Fruit fly (Drosophila melanogaster) whole organism, wandering third instar larva: ENCODE data around the gene CG17752.

Experiments used
- Abd-B ChIP-seq: fragments of >200 bp; optimal IDR thresholded peaks from 2 replicates; lab custom pipeline; 2017; ENCODE audit warnings: missing biosample characterization, missing genetic modification characterization
- CG32264 ChIP-seq: fragments of 200-800 bp; sonication (Bioruptor generic); optimal IDR thresholded peaks from 2 replicates; lab custom pipeline; 2016; ENCODE audit warnings: missing biosample characterization, missing genetic modification characterization
- CrebA ChIP-seq: fragments of 200-800 bp; sonication (Bioruptor generic); optimal IDR thresholded peaks from 2 replicates; lab custom pipeline; 2016; ENCODE audit warnings: missing biosample characterization, mild to moderate bottlenecking, missing genetic modification characterization, borderline replicate concordance
- Dfd ChIP-seq: fragments of >200 bp; optimal IDR thresholded peaks from 2 replicates; lab custom pipeline; 2017; ENCODE audit warnings: missing biosample characterization, missing genetic modification characterization
- Dif ChIP-seq: fragments of 200-275, 200-300 bp; sonication (Bioruptor generic); optimal IDR thresholded peaks from 2 replicates; lab custom pipeline; 2018; ENCODE audit warnings: missing biosample characterization, missing genetic modification characterization; ENCODE audit not compliant: partially characterized antibody
- GATAd ChIP-seq: sonication (Bioruptor generic); optimal IDR thresholded peaks from 2 replicates; lab custom pipeline; 2016; ENCODE audit warnings: missing biosample characterization, missing genetic modification characterization
- HLH106 ChIP-seq: fragments of 200-800 bp; optimal IDR thresholded peaks from 3 replicates; lab custom pipeline; 2019; ENCODE audit warnings: missing biosample characterization, mild to moderate bottlenecking, missing genetic modification characterization, moderate library complexity
- Hnf4 ChIP-seq: fragments of 200-800 bp; sonication (Bioruptor generic); optimal IDR thresholded peaks from 2 replicates; lab custom pipeline; 2016; ENCODE audit warnings: missing biosample characterization, mild to moderate bottlenecking, missing genetic modification characterization
- Hr78 ChIP-seq: fragments of >200 bp; optimal IDR thresholded peaks from 2 replicates; lab custom pipeline; 2017; ENCODE audit warnings: missing biosample characterization, missing genetic modification characterization
- Hr83 ChIP-seq: fragments of 200-300 bp; sonication (Bioruptor generic); optimal IDR thresholded peaks from 2 replicates; lab custom pipeline; 2016; ENCODE audit warnings: missing biosample characterization, mild to moderate bottlenecking, missing genetic modification characterization, moderate library complexity; ENCODE audit not compliant: poor library complexity, severe bottlenecking
- Jra ChIP-seq: sonication (Bioruptor generic); optimal IDR thresholded peaks from 2 replicates; lab custom pipeline; 2016; ENCODE audit warnings: missing biosample characterization, missing genetic modification characterization
- Mio ChIP-seq: sonication (Bioruptor generic); optimal IDR thresholded peaks from 2 replicates; lab custom pipeline; 2016; ENCODE audit warnings: missing biosample characterization, missing genetic modification characterization
- Myc ChIP-seq: fragments of >200 bp; optimal IDR thresholded peaks from 2 replicates; lab custom pipeline; 2017
- N ChIP-seq: fragments of >200 bp; optimal IDR thresholded peaks from 2 replicates; lab custom pipeline; 2018; ENCODE audit warnings: missing biosample characterization, missing external identifiers, missing genetic modification characterization
- OdsH ChIP-seq: fragments of 200-800 bp; sonication (Bioruptor generic); optimal IDR thresholded peaks from 2 replicates; lab custom pipeline; 2016; ENCODE audit warnings: missing biosample characterization, mild to moderate bottlenecking, missing genetic modification characterization
- Rel ChIP-seq, 2 experiments: fragments of 200-800 bp; sonication (Bioruptor generic) in 1 of 2; optimal IDR thresholded peaks; 2 replicates in 1 of 2; 3 replicates in 1 of 2; lab custom pipeline; 2016 to 2019; ENCODE audit warnings: mild to moderate bottlenecking in 2 of 2, missing biosample characterization in 2 of 2, missing genetic modification characterization in 2 of 2, moderate library complexity in 1 of 2
- Sp1 ChIP-seq: fragments of 200-800 bp; sonication (Bioruptor generic); optimal IDR thresholded peaks from 3 replicates; lab custom pipeline; 2019; ENCODE audit warnings: missing biosample characterization, mild to moderate bottlenecking, missing genetic modification characterization, moderate library complexity
- Vsx2 ChIP-seq: fragments of 200-300, 225-300 bp; sonication (Bioruptor generic); optimal IDR thresholded peaks from 2 replicates; lab custom pipeline; 2018; ENCODE audit warnings: missing biosample characterization, missing genetic modification characterization; ENCODE audit not compliant: partially characterized antibody
- br ChIP-seq: fragments of 200-800 bp; sonication (Bioruptor generic); optimal IDR thresholded peaks from 2 replicates; lab custom pipeline; 2016; ENCODE audit warnings: missing biosample characterization, missing genetic modification characterization
- brk ChIP-seq: fragments of 200-800 bp; sonication (Bioruptor generic); optimal IDR thresholded peaks from 2 replicates; lab custom pipeline; 2016; ENCODE audit warnings: missing biosample characterization, mild to moderate bottlenecking, missing genetic modification characterization
- dl ChIP-seq, 2 experiments: fragments of 175-275, 200-275 bp in 1 of 2; fragments of 200-275 bp in 1 of 2; sonication (Bioruptor generic); optimal IDR thresholded peaks; lab custom pipeline; 2018; ENCODE audit warnings: mild to moderate bottlenecking in 2 of 2, missing biosample characterization in 2 of 2, missing genetic modification characterization in 2 of 2, moderate library complexity in 2 of 2; ENCODE audit not compliant: partially characterized antibody in 2 of 2, insufficient read depth in 1 of 2
- dmrt93B ChIP-seq: fragments of 200-800 bp; sonication (Bioruptor generic); optimal IDR thresholded peaks from 2 replicates; lab custom pipeline; 2018; ENCODE audit warnings: missing biosample characterization, mild to moderate bottlenecking, missing genetic modification characterization
- dsf ChIP-seq: sonication (Bioruptor generic); optimal IDR thresholded peaks from 2 replicates; lab custom pipeline; 2016; ENCODE audit warnings: missing biosample characterization, missing genetic modification characterization, borderline replicate concordance
- ey ChIP-seq: fragments of 200-800 bp; sonication (Bioruptor generic); optimal IDR thresholded peaks from 2 replicates; lab custom pipeline; 2016; ENCODE audit warnings: missing biosample characterization, missing genetic modification characterization
- foxo ChIP-seq, 2 experiments: fragments of 200-800 bp; sonication (Bioruptor generic); optimal IDR thresholded peaks; 2 replicates in 1 of 2; 3 replicates in 1 of 2; lab custom pipeline; 2016 to 2017; ENCODE audit warnings: missing biosample characterization in 2 of 2, missing genetic modification characterization in 2 of 2
- fru ChIP-seq: fragments of 200-800 bp; sonication (Bioruptor generic); optimal IDR thresholded peaks from 3 replicates; lab custom pipeline; 2016; ENCODE audit warnings: missing biosample characterization, mild to moderate bottlenecking, missing genetic modification characterization
- h ChIP-seq: fragments of 200-800 bp; sonication (Bioruptor generic); optimal IDR thresholded peaks from 3 replicates; lab custom pipeline; 2016; ENCODE audit warnings: missing biosample characterization, mild to moderate bottlenecking, missing genetic modification characterization
- jim ChIP-seq: fragments of 175-275, 200-325 bp; sonication (Bioruptor generic); optimal IDR thresholded peaks from 2 replicates; lab custom pipeline; 2016; ENCODE audit warnings: missing biosample characterization, mild to moderate bottlenecking, missing genetic modification characterization
- lola ChIP-seq: fragments of >200 bp; optimal IDR thresholded peaks from 2 replicates; lab custom pipeline; 2017; ENCODE audit warnings: missing biosample characterization, missing genetic modification characterization
- pan ChIP-seq: fragments of >200 bp; optimal IDR thresholded peaks from 2 replicates; lab custom pipeline; 2017
- psq ChIP-seq: fragments of 200-800 bp; sonication (Bioruptor generic); optimal IDR thresholded peaks from 3 replicates; lab custom pipeline; 2017; ENCODE audit warnings: missing biosample characterization, mild to moderate bottlenecking, missing genetic modification characterization, moderate library complexity
- rgr ChIP-seq: fragments of 200-800 bp; sonication (Bioruptor generic); optimal IDR thresholded peaks from 3 replicates; lab custom pipeline; 2016; ENCODE audit warnings: missing biosample characterization, mild to moderate bottlenecking, missing genetic modification characterization
- sage ChIP-seq: fragments of 200-800 bp; sonication (Bioruptor generic); optimal IDR thresholded peaks from 2 replicates; lab custom pipeline; 2016; ENCODE audit warnings: missing biosample characterization, mild to moderate bottlenecking, missing genetic modification characterization
- sv ChIP-seq: fragments of 200-800 bp; sonication (Bioruptor generic); optimal IDR thresholded peaks from 3 replicates; lab custom pipeline; 2016; ENCODE audit warnings: missing biosample characterization, missing genetic modification characterization
- tai ChIP-seq: sonication (Bioruptor generic); optimal IDR thresholded peaks from 2 replicates; lab custom pipeline; 2016; ENCODE audit warnings: missing biosample characterization, missing genetic modification characterization
- usp ChIP-seq: fragments of >200 bp; optimal IDR thresholded peaks from 2 replicates; lab custom pipeline; 2017; ENCODE audit warnings: missing biosample characterization, missing genetic modification characterization
- woc ChIP-seq: sonication (Bioruptor generic); optimal IDR thresholded peaks from 2 replicates; lab custom pipeline; 2016; ENCODE audit warnings: missing biosample characterization, mild to moderate bottlenecking, missing genetic modification characterization

CG17752 gene

dm6 chr3R:19642092-19642892, 32.3 kb downstream of the CG17752 start, which contains the start of gene subdued:
Gene subdued (minus strand): TSS chr3R:19642722.
- no peak for TF ChIP-seq OdsH (GFP tag; lab: Kevin White, UChicago)
- TF ChIP-seq Hr83 (GFP tag; lab: Kevin White, UChicago) = no peak
- TF ChIP-seq Dif (GFP tag; lab: Kevin White, UChicago) = no peak
- TF ChIP-seq GATAd (GFP tag; lab: Kevin White, UChicago) = peak; percentile 70
- no peak for TF ChIP-seq Hnf4
- no peak for TF ChIP-seq dl (GFP tag; optimal IDR thresholded peaks at IDR 0.05; lab: Kevin White, UChicago; ENCODE audit: insufficient read depth in 1 of 2, partially characterized antibody in 2 of 2)
- no peak for TF ChIP-seq Dfd (GFP tag; lab: Kevin White, UChicago)
- TF ChIP-seq CG32264 = no peak
- TF ChIP-seq Sp1 (GFP tag; lab: Kevin White, UChicago) = no peak
- TF ChIP-seq Hr78 = no peak
- TF ChIP-seq dsf (GFP tag; lab: Kevin White, UChicago) = no peak
- TF ChIP-seq dmrt93B (GFP tag; lab: Kevin White, UChicago) = no peak
- TF ChIP-seq tai = no peak
- peak; percentile 60 for TF ChIP-seq lola (GFP tag; lab: Kevin White, UChicago)
- TF ChIP-seq sage (GFP tag; lab: Kevin White, UChicago) = peak; percentile 4
- TF ChIP-seq CrebA = no peak
- no peak for TF ChIP-seq h (GFP tag; lab: Kevin White, UChicago)
- no peak for TF ChIP-seq Rel (GFP tag; optimal IDR thresholded peaks at IDR 0.05; lab: Kevin White, UChicago)
- peak; percentile 88 for TF ChIP-seq Rel (tag; optimal IDR thresholded peaks at IDR 0.05; lab: Kevin White, UChicago)
- no peak for TF ChIP-seq foxo (GFP tag; optimal IDR thresholded peaks at IDR 0.05; lab: Kevin White, UChicago)
- TF ChIP-seq br = no peak
- TF ChIP-seq HLH106 (tag; lab: Kevin White, UChicago) = no peak
- TF ChIP-seq, all 38 proteins: peak for 4

DNA sequence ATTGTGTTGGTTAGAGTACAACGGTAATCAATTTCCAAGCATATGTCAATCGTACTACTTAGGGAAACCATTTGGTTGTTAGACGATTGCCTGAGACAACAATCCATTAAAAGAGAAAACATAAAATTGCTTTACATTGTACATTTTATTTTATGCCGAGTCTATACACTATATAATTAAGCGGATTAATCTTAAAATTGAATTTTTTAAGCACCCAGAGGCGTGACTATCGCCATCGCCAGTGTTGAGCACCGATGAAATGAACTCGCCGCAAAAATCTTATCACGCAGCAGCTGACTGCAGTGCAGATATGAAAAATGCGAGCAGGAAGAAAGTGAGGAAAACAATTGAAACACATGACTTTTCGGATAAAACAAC, 32.9 kb downstream of the CG17752 start:
- peak in 1 of 2 experiments; percentile 21 for TF ChIP-seq foxo (GFP tag; optimal IDR thresholded peaks at IDR 0.05; lab: Kevin White, UChicago)
- TF ChIP-seq Mio = no peak
- no peak for TF ChIP-seq HLH106 (tag; lab: Kevin White, UChicago)
- TF ChIP-seq Hr83 (GFP tag; lab: Kevin White, UChicago) = peak; percentile 50
- TF ChIP-seq h (GFP tag; lab: Kevin White, UChicago) = peak; percentile 28
- TF ChIP-seq br = peak; percentile 31
- TF ChIP-seq GATAd (GFP tag; lab: Kevin White, UChicago) = peak; percentile 59
- no peak for TF ChIP-seq jim
- TF ChIP-seq Hnf4 = peak; percentile 49
- TF ChIP-seq fru (GFP tag; lab: Kevin White, UChicago) = peak; percentile 16
- peak; percentile 4 for TF ChIP-seq rgr (GFP tag; lab: Kevin White, UChicago)
- peak; percentile 29 for TF ChIP-seq Myc (lab: Kevin White, UChicago)
- peak; percentile 34 for TF ChIP-seq Jra (GFP tag; lab: Kevin White, UChicago)
- no peak for TF ChIP-seq CG32264
- TF ChIP-seq, all 38 proteins: peak for 10

- TF ChIP-seq dsf (GFP tag; lab: Kevin White, UChicago) (no peak), psq (no peak), lola (GFP tag; lab: Kevin White, UChicago) (no peak), Hr83 (GFP tag; lab: Kevin White, UChicago) (peak; percentile 81), Hr78 (no peak), Dif (GFP tag; lab: Kevin White, UChicago) (peak; percentile 83), N (GFP tag; lab: Kevin White, UChicago) (no peak), ey (no peak), Dfd (GFP tag; lab: Kevin White, UChicago) (no peak), OdsH (GFP tag; lab: Kevin White, UChicago) (peak; percentile 2), Rel (GFP tag; optimal IDR thresholded peaks at IDR 0.05; lab: Kevin White, UChicago) (no peak), Rel (tag; optimal IDR thresholded peaks at IDR 0.05; lab: Kevin White, UChicago) (peak; percentile 50), Sp1 (GFP tag; lab: Kevin White, UChicago) (peak; percentile 63), CG32264 (no peak), Vsx2 (GFP tag; lab: Kevin White, UChicago) (peak; percentile 65), usp (GFP tag; lab: Kevin White, UChicago) (no peak), woc (peak; percentile 71), brk (GFP tag; lab: Kevin White, UChicago) (no peak), br (peak; percentile 41), Abd-B (no peak), sv (peak; percentile 49), rgr (GFP tag; lab: Kevin White, UChicago) (peak; percentile 59), sage (GFP tag; lab: Kevin White, UChicago) (no peak), pan (lab: Kevin White, UChicago) (no peak), jim (peak; percentile 56), GATAd (GFP tag; lab: Kevin White, UChicago) (peak; percentile 6), Myc (lab: Kevin White, UChicago) (peak; percentile 37), foxo (GFP tag; optimal IDR thresholded peaks at IDR 0.05; lab: Kevin White, UChicago) (peak in 1 of 2 experiments; percentile 42), dl (GFP tag; optimal IDR thresholded peaks at IDR 0.05; lab: Kevin White, UChicago; ENCODE audit: insufficient read depth in 1 of 2, partially characterized antibody in 2 of 2) (peak; percentile 38 to 43), fru (GFP tag; lab: Kevin White, UChicago) (peak; percentile 83), HLH106 (tag; lab: Kevin White, UChicago) (peak; percentile 38), h (GFP tag; lab: Kevin White, UChicago) (peak; percentile 54), tai (no peak), Hnf4 (no peak)
Observed at dm6 chr3R:19644094-19644900, 34.3 kb downstream of the CG17752 start, which contains the start of gene Vha13. Gene Vha13 (minus strand): TSS chr3R:19644386.
